Fruit fly (Drosophila melanogaster): ENCODE measurements around the gene CG15036.

Gene CG15036

dm6 chrX:7424742-7425141 is at the start of gene CG15036:
Gene CG15036, minus strand, starts transcription at chrX:7424842.
- TF ChIP-seq D1 (tag; optimal IDR thresholded peaks at IDR 0.05) = no peak
- TF ChIP-seq Ets98B (GFP tag; IDR thresholded peaks at IDR 0.05) = no peak
- TF ChIP-seq CG32121 (GFP tag; IDR thresholded peaks at IDR 0.05) = no peak
- no peak for TF ChIP-seq CG10348 (GFP tag; IDR thresholded peaks at IDR 0.05)
- no peak for TF ChIP-seq gl (tag; optimal IDR thresholded peaks at IDR 0.05)
- TF ChIP-seq CG12605 (GFP tag; IDR thresholded peaks at IDR 0.05) = no peak
- TF ChIP-seq CG17806 (tag; optimal IDR thresholded peaks at IDR 0.05) = no peak
- TF ChIP-seq EcR (GFP tag; optimal IDR thresholded peaks at IDR 0.05) = no peak
- TF ChIP-seq Pif1A (GFP tag; optimal IDR thresholded peaks at IDR 0.05) = no peak
- no peak for TF ChIP-seq CG13204 (GFP tag; optimal IDR thresholded peaks at IDR 0.05)
- TF ChIP-seq CG8159 (tag; optimal IDR thresholded peaks at IDR 0.05) = no peak

- TF ChIP-seq CG9948 (tag; optimal IDR thresholded peaks at IDR 0.05) = no peak
- TF ChIP-seq CG4496 (GFP tag; IDR thresholded peaks at IDR 0.05) = no peak
- no peak for TF ChIP-seq D1 (tag; optimal IDR thresholded peaks at IDR 0.05)
- no peak for TF ChIP-seq rn (GFP tag; IDR thresholded peaks at IDR 0.05)
- TF ChIP-seq CG15710 (tag; optimal IDR thresholded peaks at IDR 0.05) = no peak
- TF ChIP-seq Ets98B (GFP tag; IDR thresholded peaks at IDR 0.05) = no peak
- no peak for TF ChIP-seq EcR (GFP tag; optimal IDR thresholded peaks at IDR 0.05)
- TF ChIP-seq CG32121 (GFP tag; IDR thresholded peaks at IDR 0.05) = no peak
- no peak for TF ChIP-seq CG8159 (tag; optimal IDR thresholded peaks at IDR 0.05)
- TF ChIP-seq CG17806 (tag; optimal IDR thresholded peaks at IDR 0.05) = no peak
- TF ChIP-seq CG13204 (GFP tag; optimal IDR thresholded peaks at IDR 0.05) = no peak
Measured at dm6 chrX:7466328-7466727, 41.7 kb upstream of the CG15036 start.

DNA sequence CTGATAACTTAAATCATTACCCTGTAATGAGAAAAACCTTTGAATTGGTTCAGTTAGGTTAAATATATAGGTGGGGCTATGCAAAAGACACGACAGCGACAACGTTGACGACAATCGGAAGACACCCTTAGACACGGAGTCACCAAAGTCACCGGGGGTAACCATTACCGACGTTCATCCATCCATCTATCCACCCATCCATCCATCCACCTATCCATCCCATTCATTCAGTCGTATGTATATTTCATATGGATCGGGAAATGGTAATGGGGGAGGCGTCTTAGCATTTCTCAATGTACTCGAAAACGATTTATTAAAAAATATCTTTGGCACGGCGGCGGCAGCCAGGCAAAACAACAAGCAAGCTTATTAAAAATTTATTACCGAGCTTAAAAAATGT is 37.4 kb upstream of the CG15036 start:
- TF ChIP-seq CG34367 (tag; optimal IDR thresholded peaks at IDR 0.05) (no peak), CG9948 (tag; optimal IDR thresholded peaks at IDR 0.05) (no peak), D1 (tag; optimal IDR thresholded peaks at IDR 0.05) (no peak), EcR (GFP tag; optimal IDR thresholded peaks at IDR 0.05) (no peak), Snoo (tag; optimal IDR thresholded peaks at IDR 0.05) (no peak), CG8301 (tag; optimal IDR thresholded peaks at IDR 0.05) (no peak), fd96Ca (GFP tag; IDR thresholded peaks at IDR 0.05) (no peak), rn (GFP tag; IDR thresholded peaks at IDR 0.05) (no peak), gl (tag; optimal IDR thresholded peaks at IDR 0.05) (no peak), CG8159 (tag; optimal IDR thresholded peaks at IDR 0.05) (no peak), CG32121 (GFP tag; IDR thresholded peaks at IDR 0.05) (no peak), Pif1B (GFP tag; optimal IDR thresholded peaks at IDR 0.05) (no peak)

dm6 chrX:7453236-7453635 is 28.6 kb upstream of the CG15036 start, which contains the start of gene CG43198:
Gene CG43198, minus strand, starts transcription at chrX:7453336.
- TF ChIP-seq CG8301 (tag; optimal IDR thresholded peaks at IDR 0.05) (no peak), Ets98B (GFP tag; IDR thresholded peaks at IDR 0.05) (no peak), D1 (tag; optimal IDR thresholded peaks at IDR 0.05) (no peak), CG8159 (tag; optimal IDR thresholded peaks at IDR 0.05) (no peak), Pif1B (GFP tag; optimal IDR thresholded peaks at IDR 0.05) (no peak), EcR (GFP tag; optimal IDR thresholded peaks at IDR 0.05) (no peak), CG9948 (tag; optimal IDR thresholded peaks at IDR 0.05) (no peak), CG32121 (GFP tag; IDR thresholded peaks at IDR 0.05) (no peak), rn (GFP tag; IDR thresholded peaks at IDR 0.05) (no peak), CG17806 (tag; optimal IDR thresholded peaks at IDR 0.05) (no peak), CG14655 (GFP tag; optimal IDR thresholded peaks at IDR 0.05) (no peak), CG12605 (GFP tag; IDR thresholded peaks at IDR 0.05) (no peak), fd96Ca (GFP tag; IDR thresholded peaks at IDR 0.05) (no peak), gl (tag; optimal IDR thresholded peaks at IDR 0.05) (no peak), Pif1A (GFP tag; optimal IDR thresholded peaks at IDR 0.05) (no peak)

- TF ChIP-seq rn (GFP tag; IDR thresholded peaks at IDR 0.05) (no peak), CG32121 (GFP tag; IDR thresholded peaks at IDR 0.05) (no peak), CG8301 (tag; optimal IDR thresholded peaks at IDR 0.05) (no peak), Snoo (tag; optimal IDR thresholded peaks at IDR 0.05) (no peak), CG34367 (tag; optimal IDR thresholded peaks at IDR 0.05) (no peak), Pif1A (GFP tag; optimal IDR thresholded peaks at IDR 0.05) (no peak), CG8159 (tag; optimal IDR thresholded peaks at IDR 0.05) (no peak), CG14655 (GFP tag; optimal IDR thresholded peaks at IDR 0.05) (no peak), Ets98B (GFP tag; IDR thresholded peaks at IDR 0.05) (no peak), fd96Ca (GFP tag; IDR thresholded peaks at IDR 0.05) (no peak), CG13204 (GFP tag; optimal IDR thresholded peaks at IDR 0.05) (no peak), CG9948 (tag; optimal IDR thresholded peaks at IDR 0.05) (no peak), D1 (tag; optimal IDR thresholded peaks at IDR 0.05) (no peak), CG17806 (tag; optimal IDR thresholded peaks at IDR 0.05) (no peak), Pif1B (GFP tag; optimal IDR thresholded peaks at IDR 0.05) (no peak), CG4496 (GFP tag; IDR thresholded peaks at IDR 0.05) (no peak)
Measured at dm6 chrX:7451909-7452308, 27.3 kb upstream of the CG15036 start, which contains the start of gene CG11368. Gene CG11368, plus strand, starts transcription at chrX:7452209.

DNA sequence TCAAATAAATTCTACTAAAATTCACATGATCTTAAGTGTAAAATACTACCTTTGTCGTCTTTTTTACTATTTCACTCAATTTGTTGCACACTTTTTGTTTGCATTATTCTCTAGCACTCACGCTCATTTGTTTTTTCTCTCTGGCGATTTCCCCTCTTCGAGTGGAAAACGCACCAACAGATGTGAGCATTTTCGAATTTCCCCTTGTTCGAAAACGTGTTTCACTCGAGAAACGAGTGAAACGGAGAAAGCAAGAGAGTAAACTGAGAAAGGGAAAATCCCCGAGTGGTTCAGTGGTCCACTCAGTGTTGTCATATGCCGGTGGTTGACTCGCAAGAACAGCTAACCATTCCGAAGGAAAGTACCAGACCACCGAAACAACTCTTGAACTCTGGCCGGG is 20.4 kb upstream of the CG15036 start:
- TF ChIP-seq CG13204 (GFP tag; optimal IDR thresholded peaks at IDR 0.05) (no peak), fd96Ca (GFP tag; IDR thresholded peaks at IDR 0.05) (no peak), EcR (GFP tag; optimal IDR thresholded peaks at IDR 0.05) (no peak), D1 (tag; optimal IDR thresholded peaks at IDR 0.05) (no peak), CG15710 (tag; optimal IDR thresholded peaks at IDR 0.05) (no peak), Snoo (tag; optimal IDR thresholded peaks at IDR 0.05) (no peak), CG9948 (tag; optimal IDR thresholded peaks at IDR 0.05) (no peak), CG12605 (GFP tag; IDR thresholded peaks at IDR 0.05) (no peak), CG14655 (GFP tag; optimal IDR thresholded peaks at IDR 0.05) (no peak), CG17806 (tag; optimal IDR thresholded peaks at IDR 0.05) (no peak), CG10348 (GFP tag; IDR thresholded peaks at IDR 0.05) (no peak), gl (tag; optimal IDR thresholded peaks at IDR 0.05) (no peak), CG8301 (tag; optimal IDR thresholded peaks at IDR 0.05) (no peak), CG34367 (tag; optimal IDR thresholded peaks at IDR 0.05) (no peak), rn (GFP tag; IDR thresholded peaks at IDR 0.05) (no peak), CG4496 (GFP tag; IDR thresholded peaks at IDR 0.05) (no peak), CG8159 (tag; optimal IDR thresholded peaks at IDR 0.05) (no peak)
